Worm (Caenorhabditis elegans) whole organism, mixed stage, embryonic: ENCODE data around the gene cts-1.

Source experiments
- blmp-1 ChIP-seq: fragments of 150-350 bp; optimal IDR thresholded peaks from 2 replicates; lab custom pipeline; 2014; ENCODE audit warnings: missing biosample characterization, missing genetic modification characterization
- ces-1 ChIP-seq: fragments of 150-350 bp; optimal IDR thresholded peaks from 2 replicates; lab custom pipeline; 2014; ENCODE audit warnings: missing biosample characterization, missing genetic modification reagents, missing genetic modification characterization
- lin-13 ChIP-seq: fragments of 150-350 bp; optimal IDR thresholded peaks from 2 replicates; lab custom pipeline; 2014; ENCODE audit warnings: missing biosample characterization, missing genetic modification characterization
- nhr-237 ChIP-seq: fragments of 150-350 bp; optimal IDR thresholded peaks from 2 replicates; lab custom pipeline; 2014; ENCODE audit warnings: missing biosample characterization, missing genetic modification characterization
- nhr-28 ChIP-seq: fragments of 150-350 bp; optimal IDR thresholded peaks from 2 replicates; lab custom pipeline; 2014; ENCODE audit warnings: missing biosample characterization, missing genetic modification characterization
- sem-2 ChIP-seq: fragments of 200-800 bp; sonication (Bioruptor generic); optimal IDR thresholded peaks from 2 replicates; lab custom pipeline; 2018; ENCODE audit warnings: mild to moderate bottlenecking, missing genetic modification characterization, missing compliant biosample characterization
- snpc-4 ChIP-seq: fragments of 150-350 bp; optimal IDR thresholded peaks from 2 replicates; lab custom pipeline; 2014; ENCODE audit warnings: missing biosample characterization, missing genetic modification characterization
- unc-62 ChIP-seq: fragments of 150-350 bp; optimal IDR thresholded peaks from 2 replicates; lab custom pipeline; 2014; ENCODE audit warnings: missing biosample characterization, missing genetic modification reagents, missing genetic modification characterization
- zip-8 ChIP-seq: fragments of 150-350 bp; optimal IDR thresholded peaks from 2 replicates; lab custom pipeline; 2014; ENCODE audit warnings: missing biosample characterization, missing genetic modification characterization
- ztf-11 ChIP-seq: fragments of 150-350 bp; optimal IDR thresholded peaks from 2 replicates; lab custom pipeline; 2014; ENCODE audit warnings: missing biosample characterization, missing genetic modification characterization

- no peak for TF ChIP-seq unc-62 (GFP tag; lab: Kevin White, UChicago)
- TF ChIP-seq ztf-11 (tag; lab: Kevin White, UChicago), result no peak
- no peak for TF ChIP-seq ces-1 (GFP tag; lab: Kevin White, UChicago)
- TF ChIP-seq nhr-28, result no peak
- no peak for TF ChIP-seq nhr-237 (tag; lab: Kevin White, UChicago)
- TF ChIP-seq sem-2 (GFP tag; lab: Kevin White, UChicago), result no peak
- TF ChIP-seq zip-8 (tag; lab: Kevin White, UChicago), result no peak
- TF ChIP-seq blmp-1 (tag; lab: Kevin White, UChicago), result no peak
- TF ChIP-seq snpc-4 (tag; lab: Kevin White, UChicago), result no peak
- no peak for TF ChIP-seq lin-13 (tag; lab: Kevin White, UChicago)
Measured at ce11 chrIII:10214540-10214979, 1.9 kb downstream of the cts-1 start.
